ENCODE assay signal across 3 worm cellular contexts in genomic region chrIII:2101895-2102345, ce11.
A peak's percentile ranks its signal among the peaks of the same experiment; 100 is the strongest.
TF ChIP-seq lines count a peak whose summit lies in the region.

Gene ppk-2 (plus strand): TSS chrIII:2102295.

TF ChIP-seq in whole organism, L2 larva, 48 proteins besides CTCF, POLR2A, EP300 and RAD21:
- TF ChIP-seq peb-1 (tag; optimal IDR thresholded peaks at IDR 0.05; lab: Kevin White, UChicago): no peak
- peak; percentile 21 for TF ChIP-seq unc-55 (GFP tag; optimal IDR thresholded peaks at IDR 0.05; lab: Kevin White, UChicago)
- TF ChIP-seq mbf-1 (tag; optimal IDR thresholded peaks at IDR 0.05; lab: Kevin White, UChicago): no peak
- TF ChIP-seq R02D3.7 (tag; optimal IDR thresholded peaks at IDR 0.05; lab: Kevin White, UChicago): no peak

TF ChIP-seq in whole organism, L4 larva, 104 proteins besides CTCF, POLR2A, EP300 and RAD21:
- TF ChIP-seq hif-1 (tag; optimal IDR thresholded peaks at IDR 0.05; lab: Kevin White, UChicago) (no peak), Y5F2A.4 (GFP tag; optimal IDR thresholded peaks at IDR 0.05; lab: Kevin White, UChicago) (no peak), nhr-25 (tag; optimal IDR thresholded peaks at IDR 0.05; lab: Kevin White, UChicago; ENCODE audit: borderline replicate concordance, insufficient read depth) (no peak), ceh-44 (GFP tag; IDR thresholded peaks at IDR 0.05; lab: Robert Waterston, UW) (no peak), F26F4.8 (GFP tag; conservative IDR thresholded peaks at IDR 0.05; lab: Robert Waterston, UW) (no peak), nhr-28 (tag; optimal IDR thresholded peaks at IDR 0.05; lab: Kevin White, UChicago) (no peak), lin-38 (GFP tag; IDR thresholded peaks at IDR 0.05; lab: Robert Waterston, UW) (peak; percentile 57), lsy-2 (tag; optimal IDR thresholded peaks at IDR 0.05; lab: Kevin White, UChicago) (peak in 1 of 2 experiments; percentile 49), F49E8.2 (tag; optimal IDR thresholded peaks at IDR 0.05; lab: Kevin White, UChicago; ENCODE audit: borderline replicate concordance) (peak; percentile 67), unc-130 (GFP tag; optimal IDR thresholded peaks at IDR 0.05; lab: Kevin White, UChicago) (peak; percentile 30), mes-2 (tag; optimal IDR thresholded peaks at IDR 0.05; lab: Kevin White, UChicago; ENCODE audit: poor library complexity, severe bottlenecking) (peak; percentile 43), set-16 (GFP tag; IDR thresholded peaks at IDR 0.05; lab: Robert Waterston, UW) (no peak)

TF ChIP-seq in whole organism, young adult, 124 proteins besides CTCF, POLR2A, EP300 and RAD21:
- no peak for TF ChIP-seq dpff-1 (tag; optimal IDR thresholded peaks at IDR 0.05; lab: Kevin White, UChicago)
- TF ChIP-seq lin-54 (GFP tag; optimal IDR thresholded peaks at IDR 0.05; lab: Kevin White, UChicago): peak; percentile 59
- peak; percentile 71 for TF ChIP-seq D2030.7 (GFP tag; IDR thresholded peaks at IDR 0.05; lab: Robert Waterston, UW)
- TF ChIP-seq hlh-12 (tag; optimal IDR thresholded peaks at IDR 0.05; lab: Kevin White, UChicago): no peak
- no peak for TF ChIP-seq cebp-2 (GFP tag; IDR thresholded peaks at IDR 0.05; lab: Robert Waterston, UW)
- TF ChIP-seq somi-1 (GFP tag; optimal IDR thresholded peaks at IDR 0.05; lab: Kevin White, UChicago): no peak
- TF ChIP-seq snpc-3.4 (tag; optimal IDR thresholded peaks at IDR 0.05; lab: Kevin White, UChicago): peak; percentile 16
- no peak for TF ChIP-seq hsf-1 (GFP tag; IDR thresholded peaks at IDR 0.05; lab: Robert Waterston, UW)
- TF ChIP-seq madf-3 (GFP tag; IDR thresholded peaks at IDR 0.05; lab: Robert Waterston, UW): no peak
- no peak for TF ChIP-seq ztf-3 (GFP tag; optimal IDR thresholded peaks at IDR 0.05; lab: Kevin White, UChicago)
- TF ChIP-seq dpl-1 (GFP tag; optimal IDR thresholded peaks at IDR 0.05; lab: Kevin White, UChicago): peak; percentile 10
- peak; percentile 83 for TF ChIP-seq madf-8 (GFP tag; conservative IDR thresholded peaks at IDR 0.05; lab: Robert Waterston, UW)
- TF ChIP-seq aptf-3 (GFP tag; IDR thresholded peaks at IDR 0.05; lab: Robert Waterston, UW): no peak
- TF ChIP-seq tbp1 (GFP tag; optimal IDR thresholded peaks at IDR 0.05; lab: Kevin White, UChicago): peak; percentile 1
- TF ChIP-seq rpc-1 (optimal IDR thresholded peaks at IDR 0.05; lab: Kevin White, UChicago): no peak
- no peak for TF ChIP-seq rpc-1 (tag; optimal IDR thresholded peaks at IDR 0.05; lab: Kevin White, UChicago)
- no peak for TF ChIP-seq F22D6.2 (tag; optimal IDR thresholded peaks at IDR 0.05; lab: Kevin White, UChicago)
- peak; percentile 40; the same call in 1 of the 2 replicates for TF ChIP-seq pbrm-1 (GFP tag; IDR thresholded peaks at IDR 0.05; lab: Robert Waterston, UW)
- TF ChIP-seq Y95B8A.8 (GFP tag; IDR thresholded peaks at IDR 0.05; lab: Robert Waterston, UW): no peak
- no peak for TF ChIP-seq ceh-27 (GFP tag; optimal IDR thresholded peaks at IDR 0.05; lab: Kevin White, UChicago)
- no peak for TF ChIP-seq dox-1 (GFP tag; IDR thresholded peaks at IDR 0.05; lab: Robert Waterston, UW)
- TF ChIP-seq F33H1.4 (GFP tag; IDR thresholded peaks at IDR 0.05; lab: Robert Waterston, UW): peak; percentile 96
- no peak for TF ChIP-seq nhr-27 (tag; optimal IDR thresholded peaks at IDR 0.05; lab: Kevin White, UChicago)
- peak; percentile 93 for TF ChIP-seq xnd-1 (tag; optimal IDR thresholded peaks at IDR 0.05; lab: Kevin White, UChicago)
- TF ChIP-seq madf-6 (GFP tag; IDR thresholded peaks at IDR 0.05; lab: Robert Waterston, UW): peak; percentile 96
- TF ChIP-seq efl-1 (GFP tag; optimal IDR thresholded peaks at IDR 0.05; lab: Kevin White, UChicago): peak; percentile 47
- TF ChIP-seq rcor-1 (GFP tag; IDR thresholded peaks at IDR 0.05; lab: Robert Waterston, UW): 0 out of 2 replicates have a peak, but pooled peaks have one; percentile 25
- no peak for TF ChIP-seq lsy-27 (tag; optimal IDR thresholded peaks at IDR 0.05; lab: Kevin White, UChicago; ENCODE audit: borderline replicate concordance, insufficient read depth)
- peak; percentile 65 for TF ChIP-seq lsl-1 (GFP tag; optimal IDR thresholded peaks at IDR 0.05; lab: Kevin White, UChicago)
- TF ChIP-seq ceh-58 (GFP tag; IDR thresholded peaks at IDR 0.05; lab: Robert Waterston, UW): no peak
- TF ChIP-seq F49E8.2 (tag; optimal IDR thresholded peaks at IDR 0.05; lab: Kevin White, UChicago; ENCODE audit: insufficient read depth): peak; percentile 17
- TF ChIP-seq let-526 (GFP tag; IDR thresholded peaks at IDR 0.05; lab: Robert Waterston, UW): no peak
- TF ChIP-seq F23B12.7 (tag; optimal IDR thresholded peaks at IDR 0.05; lab: Kevin White, UChicago; ENCODE audit: insufficient read depth): no peak
- no peak for TF ChIP-seq hmg-1.2 (GFP tag; IDR thresholded peaks at IDR 0.05; lab: Robert Waterston, UW)
- no peak for TF ChIP-seq lin-26 (GFP tag; IDR thresholded peaks at IDR 0.05; lab: Robert Waterston, UW)
- no peak for TF ChIP-seq F55B11.4 (tag; optimal IDR thresholded peaks at IDR 0.05; lab: Kevin White, UChicago; ENCODE audit: borderline replicate concordance, insufficient read depth)
- peak; percentile 34 for TF ChIP-seq snpc-1.3 (tag; optimal IDR thresholded peaks at IDR 0.05; lab: Kevin White, UChicago; ENCODE audit: insufficient read depth)
- peak; percentile 34; the same call in 1 of the 2 replicates for TF ChIP-seq ceh-91 (GFP tag; IDR thresholded peaks at IDR 0.05; lab: Robert Waterston, UW)
- no peak for TF ChIP-seq bed-1 (GFP tag; IDR thresholded peaks at IDR 0.05; lab: Robert Waterston, UW)
- TF ChIP-seq ekl-4 (GFP tag; IDR thresholded peaks at IDR 0.05; lab: Robert Waterston, UW): 0 out of 2 replicates have a peak, but pooled peaks have one; percentile 14
- no peak for TF ChIP-seq ztf-6 (GFP tag; IDR thresholded peaks at IDR 0.05; lab: Robert Waterston, UW)
- peak; percentile 63; the same call in 1 of the 2 replicates for TF ChIP-seq mcd-1 (GFP tag; IDR thresholded peaks at IDR 0.05; lab: Robert Waterston, UW)
- no peak for TF ChIP-seq lin-40 (tag; optimal IDR thresholded peaks at IDR 0.05; lab: Kevin White, UChicago)
- TF ChIP-seq Y53G8AR.9 (GFP tag; conservative IDR thresholded peaks at IDR 0.05; lab: Robert Waterston, UW): peak; percentile 30; the same call in 1 of the 2 replicates
- TF ChIP-seq zfh-2 (GFP tag; conservative IDR thresholded peaks at IDR 0.05; lab: Robert Waterston, UW): no peak
- TF ChIP-seq B0261.1 (tag; optimal IDR thresholded peaks at IDR 0.05; lab: Kevin White, UChicago): no peak
- peak; percentile 16 for TF ChIP-seq snpc-1.1 (tag; optimal IDR thresholded peaks at IDR 0.05; lab: Kevin White, UChicago; ENCODE audit: insufficient read depth)
- TF ChIP-seq K12H6.12 (tag; optimal IDR thresholded peaks at IDR 0.05; lab: Kevin White, UChicago): no peak
- TF ChIP-seq nfya-2 (GFP tag; IDR thresholded peaks at IDR 0.05; lab: Robert Waterston, UW): no peak
- TF ChIP-seq tlf-1 (GFP tag; optimal IDR thresholded peaks at IDR 0.05; lab: Kevin White, UChicago): no peak
- no peak for TF ChIP-seq mes-4 (tag; optimal IDR thresholded peaks at IDR 0.05; lab: Kevin White, UChicago)
- no peak for TF ChIP-seq ztf-28 (GFP tag; IDR thresholded peaks at IDR 0.05; lab: Robert Waterston, UW)
